Worm (Caenorhabditis elegans) whole organism, L3 larva: ENCODE data around the gene msp-81.

Experiments
- R02D3.7 ChIP-seq: fragments of 150-350 bp; optimal IDR thresholded peaks from 2 replicates; lab custom pipeline; 2014; ENCODE audit warnings: missing biosample characterization, missing genetic modification characterization
- ZK546.5 ChIP-seq: sonication (generic microtip); optimal IDR thresholded peaks from 2 replicates; lab custom pipeline; 2017; ENCODE audit warnings: missing biosample characterization, missing genetic modification characterization
- aly-2 ChIP-seq: fragments of 150-350 bp; optimal IDR thresholded peaks from 2 replicates; lab custom pipeline; 2014; ENCODE audit warnings: missing biosample characterization, missing genetic modification characterization
- elt-1 ChIP-seq: fragments of 150-350 bp; optimal IDR thresholded peaks from 2 replicates; lab custom pipeline; 2014; ENCODE audit warnings: missing biosample characterization, missing genetic modification characterization

- TF ChIP-seq R02D3.7 (tag; lab: Kevin White, UChicago) (no peak), ZK546.5 (tag; lab: Kevin White, UChicago) (no peak), aly-2 (tag; lab: Kevin White, UChicago) (no peak), elt-1 (tag; lab: Kevin White, UChicago) (no peak)
Observed at ce11 chrIV:9858970-9859369, 22.8 kb upstream of the msp-81 start.
